Worm (Caenorhabditis elegans): ENCODE results near the gene T21H3.5.

DNA sequence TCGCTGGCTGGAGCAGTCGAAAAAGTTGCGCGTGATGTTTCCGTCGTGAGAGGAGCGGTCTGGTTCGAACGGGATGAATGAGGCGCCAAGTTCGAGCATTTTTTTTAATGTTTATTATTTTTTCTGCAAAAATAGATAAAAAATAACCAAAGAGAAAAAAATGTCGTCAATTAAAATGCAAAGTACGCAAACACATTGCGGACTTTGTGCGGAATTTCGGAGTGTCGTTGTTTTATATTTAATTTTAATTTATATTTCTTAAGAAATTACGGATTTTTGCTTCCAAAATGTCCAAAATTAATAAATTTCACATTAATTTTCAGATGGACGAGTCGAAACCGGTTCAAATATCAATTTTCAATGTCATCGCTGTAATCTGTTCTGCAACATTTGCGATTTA is 31.9 kb upstream of the T21H3.5 start, which contains the start of the genes wrb-1 and Y50D4A.4:
- peak; percentile 77 for TF ChIP-seq W03F9.2 (tag; optimal IDR thresholded peaks at IDR 0.05)
- TF ChIP-seq him-1 (tag; optimal IDR thresholded peaks at IDR 0.05): no peak
- no peak for TF ChIP-seq dao-5 (tag; optimal IDR thresholded peaks at IDR 0.05)
